Fruit fly (Drosophila melanogaster) whole organism, prepupa: ENCODE measurements around the gene CG42876.

Experiments
- Blimp-1 ChIP-seq: fragments of 200-800 bp; sonication (Bioruptor generic); optimal IDR thresholded peaks from 3 replicates; lab custom pipeline; 2017; ENCODE audit warnings: missing biosample characterization, missing genetic modification characterization, mild to moderate bottlenecking, moderate library complexity, missing genetic modification reagents
- CG11902 ChIP-seq: fragments of 200-800 bp; sonication (Bioruptor generic); optimal IDR thresholded peaks from 3 replicates; lab custom pipeline; 2016; ENCODE audit warnings: missing biosample characterization, missing genetic modification characterization
- CG16779 ChIP-seq: fragments of 200-800 bp; sonication (Bioruptor generic); optimal IDR thresholded peaks from 3 replicates; lab custom pipeline; 2017; ENCODE audit warnings: missing biosample characterization, mild to moderate bottlenecking, missing genetic modification characterization
- CG32006 ChIP-seq: fragments of 200-800 bp; sonication (Bioruptor generic); optimal IDR thresholded peaks from 3 replicates; lab custom pipeline; 2017; ENCODE audit warnings: missing biosample characterization, mild to moderate bottlenecking, missing genetic modification characterization
- CG34406 ChIP-seq: fragments of 200-800 bp; sonication (Bioruptor generic); optimal IDR thresholded peaks from 3 replicates; lab custom pipeline; 2016; ENCODE audit warnings: missing biosample characterization, missing genetic modification characterization
- CG4318 ChIP-seq: fragments of 200-800 bp; sonication (Bioruptor generic); optimal IDR thresholded peaks from 3 replicates; lab custom pipeline; 2017; ENCODE audit warnings: missing biosample characterization, mild to moderate bottlenecking, missing genetic modification characterization
- CG6163 ChIP-seq: fragments of 200-800 bp; sonication (Bioruptor generic); IDR thresholded peaks from 3 replicates; pipeline ENCODE4 v1.3.6; 2022; ENCODE audit warnings: missing biosample characterization, missing genetic modification characterization
- CG6792 ChIP-seq: fragments of 200-800 bp; sonication (Bioruptor generic); optimal IDR thresholded peaks from 3 replicates; lab custom pipeline; 2016; ENCODE audit warnings: missing biosample characterization, missing genetic modification characterization
- CG6808 ChIP-seq: fragments of 200-800 bp; sonication (Bioruptor generic); optimal IDR thresholded peaks from 3 replicates; lab custom pipeline; 2017; ENCODE audit warnings: missing biosample characterization, missing genetic modification characterization, mild to moderate bottlenecking, moderate library complexity, missing genetic modification reagents
- CG8119 ChIP-seq: fragments of 200-800 bp; sonication (Bioruptor generic); IDR thresholded peaks from 3 replicates; pipeline ENCODE4 v1.3.6; 2022; ENCODE audit warnings: missing biosample characterization, missing genetic modification characterization
- CG9139 ChIP-seq: fragments of 200-800 bp; sonication (Bioruptor generic); optimal IDR thresholded peaks from 3 replicates; lab custom pipeline; 2017; ENCODE audit warnings: missing biosample characterization, mild to moderate bottlenecking, missing genetic modification characterization
- Eip75B ChIP-seq: fragments of 200-800 bp; sonication (Bioruptor generic); optimal IDR thresholded peaks from 3 replicates; lab custom pipeline; 2016; ENCODE audit warnings: missing biosample characterization, missing genetic modification characterization
- Eip78C ChIP-seq: fragments of 200-800 bp; sonication (Bioruptor generic); peaks from one replicate; lab custom pipeline; 2016; ENCODE audit warnings: missing biosample characterization, missing genetic modification characterization
- Ets21C ChIP-seq: fragments of 200-800 bp; sonication (Bioruptor generic); optimal IDR thresholded peaks from 3 replicates; lab custom pipeline; 2016; ENCODE audit warnings: missing biosample characterization, missing genetic modification characterization
- Gug ChIP-seq: fragments of 200-800 bp; sonication (Bioruptor generic); IDR thresholded peaks from 2 replicates; pipeline ENCODE4 v1.3.6; 2022; ENCODE audit warnings: missing biosample characterization, missing genetic modification characterization
- Hr39 ChIP-seq: fragments of 200-800 bp; sonication (Bioruptor generic); optimal IDR thresholded peaks from 2 replicates; lab custom pipeline; 2016; ENCODE audit warnings: missing biosample characterization, missing genetic modification characterization
- Hr4 ChIP-seq: fragments of 200-800 bp; sonication (Bioruptor generic); optimal IDR thresholded peaks from 3 replicates; lab custom pipeline; 2016; ENCODE audit warnings: missing biosample characterization, missing genetic modification characterization
- Met ChIP-seq: fragments of 200-800 bp; sonication (Bioruptor generic); optimal IDR thresholded peaks from 3 replicates; lab custom pipeline; 2016; ENCODE audit warnings: missing biosample characterization, missing genetic modification characterization
- OdsH ChIP-seq: fragments of 200-800 bp; sonication (Bioruptor generic); optimal IDR thresholded peaks from 3 replicates; lab custom pipeline; 2016; ENCODE audit warnings: missing biosample characterization, missing genetic modification characterization
- Smox ChIP-seq: fragments of 200-800 bp; sonication (Bioruptor generic); optimal IDR thresholded peaks from 3 replicates; lab custom pipeline; 2016; ENCODE audit warnings: missing biosample characterization, missing genetic modification characterization
- Sox102F ChIP-seq: fragments of 200-800 bp; sonication (Bioruptor generic); optimal IDR thresholded peaks from 2 replicates; lab custom pipeline; 2016; ENCODE audit warnings: missing biosample characterization, mild to moderate bottlenecking, missing genetic modification characterization
- Sox15 ChIP-seq: fragments of 200-800 bp; sonication (Bioruptor generic); optimal IDR thresholded peaks from 3 replicates; lab custom pipeline; 2016; ENCODE audit warnings: missing biosample characterization, missing genetic modification characterization
- achi ChIP-seq: fragments of 200-800 bp; sonication (Bioruptor generic); optimal IDR thresholded peaks from 3 replicates; lab custom pipeline; 2016; ENCODE audit warnings: missing biosample characterization, missing genetic modification characterization
- acj6 ChIP-seq: fragments of 200-800 bp; sonication (Bioruptor generic); optimal IDR thresholded peaks from 3 replicates; lab custom pipeline; 2016; ENCODE audit warnings: missing biosample characterization, missing genetic modification characterization
- dac ChIP-seq: fragments of 200-800 bp; sonication (Bioruptor generic); optimal IDR thresholded peaks from 2 replicates; lab custom pipeline; 2017; ENCODE audit warnings: missing biosample characterization, mild to moderate bottlenecking, missing genetic modification characterization
- dsx ChIP-seq: fragments of 200-800 bp; optimal IDR thresholded peaks from 3 replicates; lab custom pipeline; 2019; ENCODE audit warnings: missing biosample characterization, mild to moderate bottlenecking, missing genetic modification characterization, moderate library complexity; ENCODE audit not compliant: poor library complexity, severe bottlenecking
- esn ChIP-seq: fragments of 200-800 bp; sonication (Bioruptor generic); optimal IDR thresholded peaks from 2 replicates; lab custom pipeline; 2016; ENCODE audit warnings: missing biosample characterization, mild to moderate bottlenecking, missing genetic modification characterization, moderate library complexity
- fd59A ChIP-seq: fragments of 200-800 bp; sonication (Bioruptor generic); optimal IDR thresholded peaks from 2 replicates; lab custom pipeline; 2017; ENCODE audit warnings: missing biosample characterization, mild to moderate bottlenecking, missing genetic modification characterization, missing genetic modification reagents
- fd85E ChIP-seq: fragments of 200-800 bp; sonication (Bioruptor generic); optimal IDR thresholded peaks from 3 replicates; lab custom pipeline; 2016; ENCODE audit warnings: missing biosample characterization, missing genetic modification characterization
- net ChIP-seq: fragments of 200-800 bp; sonication (Bioruptor generic); optimal IDR thresholded peaks from 3 replicates; lab custom pipeline; 2016; ENCODE audit warnings: missing biosample characterization, missing genetic modification characterization
- salr ChIP-seq, 2 experiments: fragments of 200-800 bp; sonication (Bioruptor generic); optimal IDR thresholded peaks; 3 replicates each; lab custom pipeline; 2016 to 2018; ENCODE audit warnings: missing biosample characterization in 2 of 2, missing genetic modification characterization in 2 of 2, mild to moderate bottlenecking in 1 of 2
- ss ChIP-seq, 2 experiments: fragments of 200-800 bp; sonication (Bioruptor generic); optimal IDR thresholded peaks; 2 replicates in 1 of 2; 3 replicates in 1 of 2; lab custom pipeline; 2017 to 2018; ENCODE audit warnings: mild to moderate bottlenecking in 2 of 2, missing biosample characterization in 2 of 2, missing genetic modification characterization in 2 of 2, moderate library complexity in 1 of 2
- topi ChIP-seq: fragments of 200-800 bp; sonication (Bioruptor generic); optimal IDR thresholded peaks from 3 replicates; lab custom pipeline; 2016; ENCODE audit warnings: missing biosample characterization, missing genetic modification characterization
- vri ChIP-seq: fragments of 200-800 bp; sonication (Bioruptor generic); optimal IDR thresholded peaks from 3 replicates; lab custom pipeline; 2016; ENCODE audit warnings: missing biosample characterization, mild to moderate bottlenecking, missing genetic modification characterization

The CG42876 gene

DNA sequence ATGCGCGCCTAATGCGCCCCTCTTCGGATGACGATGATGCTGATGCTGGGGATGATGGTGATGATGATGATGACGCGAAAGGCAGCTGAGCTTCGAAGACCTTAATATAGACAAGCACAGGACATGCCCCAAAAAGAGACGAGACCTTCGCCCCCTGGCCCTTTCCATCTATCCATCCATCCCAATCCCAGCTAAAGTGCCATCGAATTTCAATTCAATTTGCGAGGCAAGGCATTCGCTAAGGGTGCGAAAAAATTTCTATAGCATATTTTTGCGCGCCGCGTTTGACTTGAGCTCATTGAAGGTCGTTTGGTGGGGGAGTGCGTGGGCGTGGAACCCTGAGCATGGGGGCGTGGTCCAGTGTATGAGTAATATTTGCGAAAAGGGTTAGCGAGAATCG, 15.6 kb downstream of the CG42876 start:
- no peak for TF ChIP-seq CG34406 (GFP tag; lab: Kevin White, UChicago)
- TF ChIP-seq Ets21C (GFP tag; lab: Kevin White, UChicago): no peak
- TF ChIP-seq Eip78C (GFP tag; lab: Kevin White, UChicago): no peak
- TF ChIP-seq CG6163: no peak
- no peak for TF ChIP-seq CG4318 (GFP tag; lab: Kevin White, UChicago)
- TF ChIP-seq ss (GFP tag; optimal IDR thresholded peaks at IDR 0.05; lab: Kevin White, UChicago): no peak
- no peak for TF ChIP-seq CG9139 (GFP tag; lab: Kevin White, UChicago)
- TF ChIP-seq dsx: no peak
- TF ChIP-seq Sox15 (GFP tag; lab: Kevin White, UChicago): no peak
- no peak for TF ChIP-seq Smox
- no peak for TF ChIP-seq Gug
- TF ChIP-seq CG8119 (GFP tag; lab: Robert Waterston, UW): no peak
- TF ChIP-seq CG16779: no peak
- no peak for TF ChIP-seq salr (GFP tag; optimal IDR thresholded peaks at IDR 0.05; lab: Kevin White, UChicago)
- no peak for TF ChIP-seq Sox102F (GFP tag; lab: Kevin White, UChicago)
- TF ChIP-seq Hr39: no peak

DNA sequence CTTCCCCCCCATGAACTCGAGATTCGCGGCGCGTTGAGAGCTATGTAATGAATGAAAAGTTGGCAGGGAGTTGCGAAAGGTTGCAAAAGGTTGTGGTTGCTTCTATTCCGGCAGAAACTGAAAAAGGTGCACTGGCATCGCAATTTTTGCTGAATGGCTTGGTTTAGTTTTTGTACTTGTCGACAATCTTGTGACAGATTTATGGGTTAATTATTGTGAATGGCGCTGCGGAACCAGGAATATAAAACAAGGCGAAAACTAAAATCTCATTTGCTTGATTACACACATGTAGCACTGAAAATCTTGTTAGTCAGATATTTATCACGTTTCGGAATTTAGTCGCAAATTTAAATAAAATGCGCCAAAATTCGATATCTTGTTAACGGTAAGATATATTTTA, 28.2 kb downstream of the CG42876 start, which contains the start of gene t-Grip91:
Gene t-Grip91 (plus strand): TSS at position 301 of the 400 bp plus-strand sequence.
- no peak for TF ChIP-seq CG32006 (GFP tag; lab: Kevin White, UChicago)
- TF ChIP-seq dsx: no peak
- TF ChIP-seq esn (GFP tag; lab: Kevin White, UChicago): no peak
- no peak for TF ChIP-seq dac (GFP tag; lab: Kevin White, UChicago)
- TF ChIP-seq vri (GFP tag; lab: Kevin White, UChicago): no peak
- TF ChIP-seq ss (GFP tag; optimal IDR thresholded peaks at IDR 0.05; lab: Kevin White, UChicago): no peak
- TF ChIP-seq Smox: no peak
- TF ChIP-seq CG16779: no peak
- no peak for TF ChIP-seq topi (GFP tag; lab: Kevin White, UChicago)
- no peak for TF ChIP-seq Blimp-1 (GFP tag; lab: Kevin White, UChicago)
- no peak for TF ChIP-seq Hr4 (GFP tag; lab: Kevin White, UChicago)
- TF ChIP-seq achi (GFP tag; lab: Kevin White, UChicago): no peak
- TF ChIP-seq fd59A (GFP tag; lab: Kevin White, UChicago): no peak

dm6 chr2L:15782996-15783395, 28.9 kb downstream of the CG42876 start:
- no peak for TF ChIP-seq CG8119 (GFP tag; lab: Robert Waterston, UW)
- TF ChIP-seq OdsH (GFP tag; lab: Kevin White, UChicago): no peak

DNA sequence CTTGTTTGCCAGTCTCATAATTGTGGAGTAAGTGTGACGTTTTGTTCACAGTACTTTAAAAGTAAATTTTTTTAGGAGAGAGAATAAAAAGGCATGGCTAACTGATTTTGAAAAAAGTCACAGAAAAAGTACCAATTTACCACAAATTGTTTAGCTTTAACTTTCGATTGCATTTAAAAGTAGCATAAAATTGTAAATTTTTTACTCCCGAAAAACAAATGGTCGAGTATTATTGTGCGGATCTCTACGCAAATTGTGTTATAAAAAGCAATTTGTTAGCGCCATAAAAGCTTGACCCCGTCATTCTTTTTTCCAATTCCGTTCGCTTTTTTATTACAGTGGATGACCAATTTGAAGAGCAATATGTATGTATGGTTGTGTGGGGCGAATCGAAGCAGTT, 35.2 kb downstream of the CG42876 start, which contains the start of gene CG43760:
Gene CG43760 (minus strand): TSS at position 101 of the 400 bp plus-strand sequence.
- no peak for TF ChIP-seq Met (GFP tag; lab: Kevin White, UChicago)
- no peak for TF ChIP-seq Ets21C (GFP tag; lab: Kevin White, UChicago)
- TF ChIP-seq Eip75B: no peak
- TF ChIP-seq CG11902 (GFP tag; lab: Kevin White, UChicago): no peak
- TF ChIP-seq CG8119 (GFP tag; lab: Robert Waterston, UW): no peak
- TF ChIP-seq acj6 (GFP tag; lab: Kevin White, UChicago): no peak
- TF ChIP-seq CG6808 (GFP tag; lab: Kevin White, UChicago): no peak
- no peak for TF ChIP-seq CG6792 (GFP tag; lab: Kevin White, UChicago)
- no peak for TF ChIP-seq CG34406 (GFP tag; lab: Kevin White, UChicago)
- TF ChIP-seq fd59A (GFP tag; lab: Kevin White, UChicago): no peak
- TF ChIP-seq fd85E (GFP tag; lab: Kevin White, UChicago): no peak
- no peak for TF ChIP-seq net (GFP tag; lab: Kevin White, UChicago)
- no peak for TF ChIP-seq Blimp-1 (GFP tag; lab: Kevin White, UChicago)
